Worm (Caenorhabditis elegans): ENCODE measurements around the gene F10E9.3.
"Not testable (repeated sequence)": the region's sequence is repeated elsewhere in the genome, so short reads cannot be mapped to it uniquely, and the experiment has no call there.

- TF ChIP-seq ama-1 (optimal IDR thresholded peaks at IDR 0.05); hmbx-1 (tag; optimal IDR thresholded peaks at IDR 0.05); tbx-11 (GFP tag; IDR thresholded peaks at IDR 0.05); ceh-13 (GFP tag; optimal IDR thresholded peaks at IDR 0.05); hmg-4 (GFP tag; optimal IDR thresholded peaks at IDR 0.05); tra-4 (tag; optimal IDR thresholded peaks at IDR 0.05); B0310.2 (tag; optimal IDR thresholded peaks at IDR 0.05); flt-1 (GFP tag; IDR thresholded peaks at IDR 0.05); scrt-1 (GFP tag; IDR thresholded peaks at IDR 0.05); F13C5.2 (tag; optimal IDR thresholded peaks at IDR 0.05); sea-1 (GFP tag; conservative IDR thresholded peaks at IDR 0.05); pes-1 (GFP tag; IDR thresholded peaks at IDR 0.05); aly-1 (tag; optimal IDR thresholded peaks at IDR 0.05); ceh-36 (tag; optimal IDR thresholded peaks at IDR 0.05): not testable (repeated sequence)
Observed at ce11 chrIII:8347822-8348221, 37.0 kb downstream of the F10E9.3 start, which contains the start of gene clc-29.
